Worm (Caenorhabditis elegans): ENCODE data around the gene ubc-13.

DNA sequence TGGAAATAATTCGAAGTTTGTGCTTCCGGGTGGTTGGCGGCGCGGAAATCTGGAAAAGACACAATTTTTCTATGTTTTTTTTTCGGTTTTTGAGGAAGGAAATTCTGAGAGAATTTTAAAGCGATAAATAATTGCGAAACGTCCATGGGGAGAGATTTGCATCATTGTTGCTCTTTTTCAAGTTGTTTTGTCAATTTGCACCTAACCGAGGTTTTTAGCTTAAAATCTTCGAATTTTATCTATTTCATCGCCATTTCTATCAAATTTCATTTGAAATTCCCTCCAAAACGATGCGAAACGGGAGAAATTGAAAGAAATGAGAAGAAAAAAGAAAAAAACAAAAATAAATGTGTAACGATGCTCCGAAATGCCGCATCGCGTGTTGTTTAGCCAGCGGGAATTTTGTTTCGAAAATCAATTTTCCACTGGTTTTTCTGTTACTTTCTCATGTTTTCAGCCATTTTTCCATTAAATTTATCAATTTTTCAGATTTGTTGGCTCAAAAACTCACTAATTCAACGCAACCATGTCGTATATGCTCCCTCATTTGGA, 35.0 kb downstream of the ubc-13 start, which contains the start of the genes nprt-1 and dib-1:
- TF ChIP-seq unc-62 (GFP tag; optimal IDR thresholded peaks at IDR 0.05), result no peak
- TF ChIP-seq akir-1 (GFP tag; optimal IDR thresholded peaks at IDR 0.05), result no peak
- TF ChIP-seq dox-1 (GFP tag; IDR thresholded peaks at IDR 0.05), result no peak
- TF ChIP-seq ceh-58 (GFP tag; IDR thresholded peaks at IDR 0.05), result no peak
- TF ChIP-seq egl-18 (GFP tag; IDR thresholded peaks at IDR 0.05), result no peak
- no peak for TF ChIP-seq nhr-27 (tag; optimal IDR thresholded peaks at IDR 0.05)
- no peak for TF ChIP-seq pha-4 (tag; optimal IDR thresholded peaks at IDR 0.05)
- TF ChIP-seq hrde-1 (tag; optimal IDR thresholded peaks at IDR 0.05; ENCODE audit: borderline replicate concordance), result no peak
